Fruit fly (Drosophila melanogaster) whole organism, embryonic: Measurements from ENCODE around the gene CG7728.

Source experiments
- Aef1 ChIP-seq: fragments of 200-800 bp; sonication (Bioruptor generic); IDR thresholded peaks from 3 replicates; pipeline ENCODE4 v1.3.6; 2022; ENCODE audit warnings: missing biosample characterization, missing genetic modification characterization
- B-H2 ChIP-seq: fragments of 200-800 bp; sonication (Bioruptor generic); optimal IDR thresholded peaks from 2 replicates; lab custom pipeline; 2018; ENCODE audit warnings: missing biosample characterization, mild to moderate bottlenecking, missing genetic modification characterization
- Bdp1 ChIP-seq: fragments of 200-800 bp; sonication (Bioruptor generic); optimal IDR thresholded peaks from 3 replicates; lab custom pipeline; 2016; ENCODE audit warnings: missing biosample characterization, missing genetic modification characterization
- CG11560 ChIP-seq: fragments of 200-800 bp; sonication (Bioruptor generic); IDR thresholded peaks from 3 replicates; pipeline ENCODE4 v1.3.6; 2022; ENCODE audit warnings: missing biosample characterization, missing genetic modification characterization
- CG14860 ChIP-seq: fragments of 200-800 bp; sonication (Bioruptor generic); IDR thresholded peaks from 3 replicates; pipeline ENCODE4 v1.3.6; 2022; ENCODE audit warnings: missing biosample characterization, missing genetic modification characterization; ENCODE audit not compliant: partially characterized antibody
- CG15601 ChIP-seq: fragments of 200-800 bp; sonication (Bioruptor generic); optimal IDR thresholded peaks from 3 replicates; lab custom pipeline; 2019; ENCODE audit warnings: missing biosample characterization, mild to moderate bottlenecking, missing genetic modification characterization, moderate library complexity
- CG1603 ChIP-seq: fragments of 200-800 bp; sonication (Bioruptor generic); optimal IDR thresholded peaks from 2 replicates; lab custom pipeline; 2019; ENCODE audit warnings: missing biosample characterization, mild to moderate bottlenecking, missing genetic modification characterization, moderate library complexity
- CG17186 ChIP-seq: fragments of 200-800 bp; sonication (Bioruptor generic); optimal IDR thresholded peaks from 3 replicates; lab custom pipeline; 2017; ENCODE audit warnings: missing biosample characterization, missing genetic modification reagents, missing genetic modification characterization
- CG2116 ChIP-seq: fragments of 200-800 bp; sonication (Bioruptor generic); optimal IDR thresholded peaks from 3 replicates; lab custom pipeline; 2018; ENCODE audit warnings: missing biosample characterization, mild to moderate bottlenecking, missing genetic modification characterization
- CG30431 ChIP-seq: fragments of 200-800 bp; sonication (Bioruptor generic); optimal IDR thresholded peaks from 2 replicates; lab custom pipeline; 2017; ENCODE audit warnings: missing biosample characterization, missing genetic modification characterization
- CG34422 ChIP-seq: fragments of 200-800 bp; sonication (Bioruptor generic); IDR thresholded peaks from 3 replicates; pipeline ENCODE4 v1.3.6; 2022; ENCODE audit warnings: missing biosample characterization, missing genetic modification characterization
- CG4360 ChIP-seq: fragments of 200-800 bp; sonication (Bioruptor generic); IDR thresholded peaks from 2 replicates; pipeline ENCODE4 v1.3.6; 2022; ENCODE audit warnings: missing biosample characterization, missing genetic modification characterization
- CG6254 ChIP-seq: fragments of 200-800 bp; sonication (Bioruptor generic); optimal IDR thresholded peaks from 3 replicates; lab custom pipeline; 2017; ENCODE audit warnings: mild to moderate bottlenecking, missing biosample characterization, missing genetic modification reagents, missing genetic modification characterization
- CG7839 ChIP-seq: fragments of 200-800 bp; sonication (Bioruptor generic); optimal IDR thresholded peaks from 3 replicates; lab custom pipeline; 2018; ENCODE audit warnings: missing biosample characterization, mild to moderate bottlenecking, missing genetic modification characterization, moderate library complexity
- CG8478 ChIP-seq: fragments of >200 bp; optimal IDR thresholded peaks from 2 replicates; lab custom pipeline; 2018
- CG9876 ChIP-seq: fragments of 200-800 bp; sonication (Bioruptor generic); optimal IDR thresholded peaks from 2 replicates; lab custom pipeline; 2016; ENCODE audit warnings: missing biosample characterization, missing genetic modification characterization
- Dll ChIP-seq: fragments of 200-800 bp; sonication (Bioruptor generic); IDR thresholded peaks from 4 replicates; pipeline ENCODE4 v1.3.6; 2022; ENCODE audit warnings: missing biosample characterization, missing genetic modification characterization; ENCODE audit not compliant: partially characterized antibody
- Doc2 ChIP-seq: fragments of 200-800 bp; sonication (Bioruptor generic); IDR thresholded peaks from 2 replicates; pipeline ENCODE4 v1.3.6; 2022; ENCODE audit warnings: missing biosample characterization, missing genetic modification characterization
- Dp ChIP-seq: fragments of 200-800 bp; sonication (Bioruptor generic); optimal IDR thresholded peaks from 2 replicates; lab custom pipeline; 2018; ENCODE audit warnings: missing biosample characterization, mild to moderate bottlenecking, missing genetic modification characterization, moderate library complexity
- E2f2 ChIP-seq: fragments of 200-800 bp; sonication (Bioruptor generic); IDR thresholded peaks from 2 replicates; pipeline ENCODE4 v1.3.6; 2022; ENCODE audit warnings: missing biosample characterization, missing genetic modification characterization
- ERR ChIP-seq: fragments of 200-800 bp; sonication (Bioruptor generic); optimal IDR thresholded peaks from 2 replicates; lab custom pipeline; 2016; ENCODE audit warnings: missing biosample characterization, missing genetic modification characterization
- Eip74EF ChIP-seq, 2 experiments: fragments of 200-800 bp in 1 of 2; fragments of >200 bp in 1 of 2; sonication (Bioruptor generic) in 1 of 2; optimal IDR thresholded peaks; 2 replicates each; lab custom pipeline; 2017 to 2019; ENCODE audit warnings: missing biosample characterization in 2 of 2, missing genetic modification characterization in 2 of 2, mild to moderate bottlenecking in 1 of 2, moderate library complexity in 1 of 2
- HLHmδ ChIP-seq: fragments of 200-800 bp; sonication (Bioruptor generic); optimal IDR thresholded peaks from 2 replicates; lab custom pipeline; 2018; ENCODE audit warnings: missing biosample characterization, mild to moderate bottlenecking, missing genetic modification characterization, moderate library complexity
- Hsf ChIP-seq: fragments of 200-800 bp; sonication (Bioruptor generic); optimal IDR thresholded peaks from 3 replicates; lab custom pipeline; 2016; ENCODE audit warnings: missing biosample characterization, missing genetic modification characterization
- MESR4 ChIP-seq: fragments of 200-800 bp; sonication (Bioruptor generic); optimal IDR thresholded peaks from 2 replicates; lab custom pipeline; 2018; ENCODE audit warnings: missing biosample characterization, mild to moderate bottlenecking, missing genetic modification characterization, moderate library complexity
- Opbp ChIP-seq: fragments of 200-800 bp; sonication (Bioruptor generic); IDR thresholded peaks from 3 replicates; pipeline ENCODE4 v1.3.6; 2022; ENCODE audit warnings: missing biosample characterization, missing genetic modification characterization; ENCODE audit not compliant: partially characterized antibody
- Pdp1 ChIP-seq, 2 experiments: fragments of 200-800 bp; sonication (Bioruptor generic); optimal IDR thresholded peaks; 3 replicates each; lab custom pipeline; 2016; ENCODE audit warnings: missing biosample characterization in 2 of 2, missing genetic modification characterization in 2 of 2, mild to moderate bottlenecking in 1 of 2, moderate library complexity in 1 of 2
- Scr ChIP-seq: fragments of 200-800 bp; sonication (Bioruptor generic); IDR thresholded peaks from 2 replicates; pipeline ENCODE4 v1.3.6; 2022; ENCODE audit warnings: missing biosample characterization, missing genetic modification characterization; ENCODE audit not compliant: partially characterized antibody
- Xrp1 ChIP-seq: fragments of 200-800 bp; sonication (Bioruptor generic); IDR thresholded peaks from 2 replicates; pipeline ENCODE4 v1.3.6; 2022; ENCODE audit warnings: missing biosample characterization, missing genetic modification characterization
- YL-1 ChIP-seq: fragments of 200-800 bp; sonication (Bioruptor generic); optimal IDR thresholded peaks from 3 replicates; lab custom pipeline; 2017; ENCODE audit warnings: missing biosample characterization, mild to moderate bottlenecking, missing genetic modification characterization
- az2 ChIP-seq: fragments of 200-800 bp; sonication (Bioruptor generic); optimal IDR thresholded peaks from 3 replicates; lab custom pipeline; 2016; ENCODE audit warnings: missing biosample characterization, missing genetic modification characterization
- bcd ChIP-seq: fragments of 200-800 bp; sonication (Bioruptor generic); optimal IDR thresholded peaks from 2 replicates; lab custom pipeline; 2017; ENCODE audit warnings: missing biosample characterization, mild to moderate bottlenecking, missing genetic modification characterization
- chinmo ChIP-seq: fragments of 200-800 bp; sonication (Bioruptor generic); IDR thresholded peaks from 4 replicates; pipeline ENCODE4 v1.3.6; 2022; ENCODE audit warnings: missing biosample characterization, missing genetic modification characterization; ENCODE audit not compliant: partially characterized antibody
- croc ChIP-seq: fragments of 200-800 bp; sonication (Bioruptor generic); conservative IDR thresholded peaks from 3 replicates; pipeline ENCODE4 v1.3.6; 2022; ENCODE audit warnings: missing biosample characterization, missing genetic modification characterization
- da ChIP-seq: fragments of 200-800 bp; sonication (Bioruptor generic); optimal IDR thresholded peaks from 2 replicates; lab custom pipeline; 2016; ENCODE audit warnings: missing biosample characterization, missing genetic modification characterization
- emc ChIP-seq: fragments of 200-800 bp; sonication (Bioruptor generic); optimal IDR thresholded peaks from 2 replicates; lab custom pipeline; 2016; ENCODE audit warnings: missing biosample characterization, missing genetic modification characterization
- ewg ChIP-seq: fragments of 200-800 bp; sonication (Bioruptor generic); optimal IDR thresholded peaks from 3 replicates; lab custom pipeline; 2017; ENCODE audit warnings: mild to moderate bottlenecking, missing biosample characterization, missing genetic modification reagents, missing genetic modification characterization
- fu2 ChIP-seq: fragments of 200-800 bp; sonication (Bioruptor generic); optimal IDR thresholded peaks from 2 replicates; lab custom pipeline; 2016; ENCODE audit warnings: missing biosample characterization, missing genetic modification characterization
- gfzf ChIP-seq: fragments of 200-800 bp; sonication (Bioruptor generic); optimal IDR thresholded peaks from 2 replicates; lab custom pipeline; 2016; ENCODE audit warnings: missing biosample characterization, mild to moderate bottlenecking, missing genetic modification characterization, moderate library complexity
- ind ChIP-seq: fragments of 200-800 bp; sonication (Bioruptor generic); optimal IDR thresholded peaks from 3 replicates; lab custom pipeline; 2016; ENCODE audit warnings: missing biosample characterization, missing genetic modification characterization
- onecut ChIP-seq: fragments of 200-800 bp; sonication (Bioruptor generic); IDR thresholded peaks from 2 replicates; pipeline ENCODE4 v1.3.6; 2022; ENCODE audit warnings: missing biosample characterization, missing genetic modification characterization
- pzg ChIP-seq: fragments of 200-800 bp; sonication (Bioruptor generic); optimal IDR thresholded peaks from 3 replicates; lab custom pipeline; 2018; ENCODE audit warnings: missing biosample characterization, mild to moderate bottlenecking, missing genetic modification characterization, moderate library complexity
- repo ChIP-seq: fragments of 200-800 bp; sonication (Bioruptor generic); optimal IDR thresholded peaks from 2 replicates; lab custom pipeline; 2016; ENCODE audit warnings: missing biosample characterization, missing genetic modification characterization
- sens ChIP-seq: fragments of 200-800 bp; sonication (Bioruptor generic); peaks from one replicate; lab custom pipeline; 2016; ENCODE audit warnings: missing biosample characterization, missing genetic modification characterization
- sna ChIP-seq: fragments of 200-800 bp; sonication (Bioruptor generic); IDR thresholded peaks from 2 replicates; pipeline ENCODE4 v1.3.6; 2022; ENCODE audit warnings: missing biosample characterization, missing genetic modification characterization; ENCODE audit not compliant: partially characterized antibody
- trem ChIP-seq: fragments of 200-800 bp; optimal IDR thresholded peaks from 3 replicates; lab custom pipeline; 2019; ENCODE audit warnings: missing biosample characterization, mild to moderate bottlenecking, missing genetic modification characterization, moderate library complexity
- unc-4 ChIP-seq: fragments of 200-800 bp; sonication (Bioruptor generic); IDR thresholded peaks from 2 replicates; pipeline ENCODE4 v1.3.6; 2022; ENCODE audit warnings: missing biosample characterization, missing genetic modification characterization; ENCODE audit not compliant: partially characterized antibody
- vvl ChIP-seq: fragments of 200-800 bp; sonication (Bioruptor generic); IDR thresholded peaks from 2 replicates; pipeline ENCODE4 v1.3.6; 2022; ENCODE audit warnings: missing biosample characterization, missing genetic modification characterization
- zen ChIP-seq: fragments of 200-800 bp; sonication (Bioruptor generic); optimal IDR thresholded peaks from 3 replicates; lab custom pipeline; 2018; ENCODE audit warnings: missing biosample characterization, mild to moderate bottlenecking, missing genetic modification characterization, moderate library complexity

Gene CG7728

DNA sequence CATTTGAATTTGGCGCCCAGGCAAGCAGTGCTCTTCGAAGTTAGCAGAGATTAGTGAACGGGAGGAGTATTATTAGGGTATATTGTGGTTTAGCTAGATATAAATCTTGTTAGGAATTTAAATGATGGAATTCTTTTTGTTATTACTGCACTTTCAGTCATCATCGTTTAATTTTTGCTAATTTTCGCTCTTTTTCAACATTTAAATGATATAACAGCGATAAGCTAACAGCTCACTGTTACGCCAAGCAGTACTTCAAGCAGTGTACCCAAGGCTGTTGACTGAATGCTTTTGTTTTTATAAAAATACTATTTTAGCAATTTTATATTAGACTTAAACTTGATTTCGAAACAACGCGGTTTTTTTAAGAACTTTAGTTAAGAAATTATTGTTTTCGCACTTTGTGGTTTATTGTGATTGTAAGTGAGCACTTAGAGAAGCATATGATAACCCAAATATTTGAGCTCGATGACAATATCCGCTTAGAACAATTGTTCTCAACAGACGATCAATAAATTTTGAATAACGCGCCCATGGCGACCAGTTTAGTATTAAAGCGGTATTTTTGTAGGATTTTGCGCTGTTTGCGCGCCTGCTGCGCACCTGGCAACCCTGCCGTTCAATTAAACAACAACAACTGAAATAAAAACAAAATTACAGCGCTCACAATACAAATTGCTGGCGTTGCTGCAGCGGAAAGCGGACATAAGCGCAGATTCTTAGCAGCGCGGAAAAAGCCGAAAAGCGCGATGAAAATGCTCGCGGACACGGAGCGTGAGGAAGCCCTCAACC, 34.5 kb downstream of the CG7728 start (continued):
- no peak for TF ChIP-seq Bdp1 (GFP tag; lab: Kevin White, UChicago)
- TF ChIP-seq gfzf, result peak; percentile 64
- no peak for TF ChIP-seq CG7839 (tag; lab: Kevin White, UChicago)
- TF ChIP-seq zen (tag; lab: Kevin White, UChicago), result peak; percentile 27
- TF ChIP-seq az2, result no peak
- TF ChIP-seq CG2116 (GFP tag; lab: Kevin White, UChicago), result no peak
- peak; percentile 91 for TF ChIP-seq E2f2
- TF ChIP-seq pzg (GFP tag; lab: Kevin White, UChicago), result peak; percentile 52
- peak; percentile 39; the same call in 1 of the 3 replicates for TF ChIP-seq CG34422
- no peak for TF ChIP-seq B-H2 (GFP tag; lab: Kevin White, UChicago)
- peak; percentile 87 for TF ChIP-seq Aef1
- no peak for TF ChIP-seq CG30431 (GFP tag; lab: Kevin White, UChicago)
- peak in 1 of 2 experiments; percentile 40 for TF ChIP-seq Pdp1 (GFP tag; optimal IDR thresholded peaks at IDR 0.05; lab: Kevin White, UChicago)
- TF ChIP-seq da (GFP tag; lab: Kevin White, UChicago), result no peak
- no peak for TF ChIP-seq HLHmδ (GFP tag; lab: Kevin White, UChicago)
- TF ChIP-seq CG6254, result no peak
- TF ChIP-seq CG8478 (lab: Kevin White, UChicago), result peak; percentile 32
- TF ChIP-seq YL-1 (GFP tag; lab: Kevin White, UChicago), result peak; percentile 45
- TF ChIP-seq bcd (GFP tag; lab: Kevin White, UChicago), result peak; percentile 13
- TF ChIP-seq sens (GFP tag; lab: Kevin White, UChicago), result peak; percentile 44
- no peak for TF ChIP-seq Xrp1 (GFP tag; lab: Robert Waterston, UW)
- no peak for TF ChIP-seq CG11560 (tag; lab: Robert Waterston, UW)
- peak; percentile 22; the same call in 1 of the 2 replicates for TF ChIP-seq unc-4 (GFP tag; lab: Robert Waterston, UW)
- TF ChIP-seq CG17186, result peak; percentile 97
- TF ChIP-seq chinmo (GFP tag; lab: Robert Waterston, UW), result 0 out of 4 replicates have a peak, but pooled peaks have one; percentile 7
- peak; percentile 97 for TF ChIP-seq CG4360 (GFP tag; lab: Robert Waterston, UW)
- 0 out of 2 replicates have a peak, but pooled peaks have one; percentile 16 for TF ChIP-seq Scr (GFP tag; lab: Robert Waterston, UW)
- TF ChIP-seq MESR4 (GFP tag; lab: Kevin White, UChicago), result peak; percentile 75
- TF ChIP-seq repo (GFP tag; lab: Kevin White, UChicago), result peak; percentile 26
- no peak for TF ChIP-seq emc (GFP tag; lab: Kevin White, UChicago)
- TF ChIP-seq CG1603 (tag; lab: Kevin White, UChicago), result peak; percentile 12
- peak; percentile 83 for TF ChIP-seq ewg (GFP tag; lab: Kevin White, UChicago)
- peak; percentile 28 for TF ChIP-seq trem
- no peak for TF ChIP-seq Doc2 (GFP tag; lab: Robert Waterston, UW)
- TF ChIP-seq Dp (GFP tag; lab: Kevin White, UChicago), result peak; percentile 84
- no peak for TF ChIP-seq ERR (GFP tag; lab: Kevin White, UChicago)
- TF ChIP-seq CG14860 (GFP tag; lab: Robert Waterston, UW), result no peak
- TF ChIP-seq Opbp (GFP tag; lab: Robert Waterston, UW), result peak; percentile 39; the same call in 1 of the 3 replicates
- TF ChIP-seq, all 482 proteins: peak for 52

- TF ChIP-seq onecut, result peak; percentile 96
- TF ChIP-seq Dll (GFP tag; lab: Robert Waterston, UW), result peak; percentile 48; the same call in 1 of the 4 replicates
- no peak for TF ChIP-seq Hsf (GFP tag; lab: Kevin White, UChicago)
- no peak for TF ChIP-seq croc
- TF ChIP-seq Eip74EF (GFP tag; optimal IDR thresholded peaks at IDR 0.05; lab: Kevin White, UChicago), result peak in 1 of 2 experiments; percentile 14
- peak; percentile 49 for TF ChIP-seq CG15601 (tag; lab: Kevin White, UChicago)
- TF ChIP-seq CG9876 (GFP tag; lab: Kevin White, UChicago), result no peak
- TF ChIP-seq vvl (GFP tag; lab: Robert Waterston, UW), result 0 out of 2 replicates have a peak, but pooled peaks have one; percentile 0
- TF ChIP-seq sna (GFP tag; lab: Robert Waterston, UW), result 0 out of 2 replicates have a peak, but pooled peaks have one; percentile 10
- TF ChIP-seq CG34422, result no peak
- TF ChIP-seq fu2, result no peak
- TF ChIP-seq ind, result no peak
Measured at dm6 chr3L:17051472-17051871, 35.1 kb downstream of the CG7728 start.
